Worm (Caenorhabditis elegans) whole organism, L4 larva: ENCODE data around the gene srab-18.

ENCODE experiments used
- F37D6.2 ChIP-seq: sonication (generic microtip); optimal IDR thresholded peaks from 2 replicates; lab custom pipeline; 2016; ENCODE audit warnings: mild to moderate bottlenecking, missing genetic modification characterization, missing compliant biosample characterization
- Y48G9A.11 ChIP-seq: fragments of 200-800 bp; sonication (Bioruptor generic); IDR thresholded peaks from 2 replicates; pipeline ENCODE4 v1.3.6; 2022; ENCODE audit warnings: missing genetic modification reagents, missing genetic modification characterization, missing compliant biosample characterization
- aha-1 ChIP-seq: fragments of 150-350 bp; peaks from one replicate; lab custom pipeline; 2014; ENCODE audit warnings: missing biosample characterization, missing genetic modification characterization
- ama-1 ChIP-seq: fragments of 150-350 bp; optimal IDR thresholded peaks from 2 replicates; lab custom pipeline; 2014; ENCODE audit warnings: inconsistent platforms, mixed read lengths
- arid-1 ChIP-seq: fragments of 200-800 bp; sonication (Bioruptor generic); conservative IDR thresholded peaks from 2 replicates; pipeline ENCODE4 v1.3.6; 2022; ENCODE audit warnings: missing genetic modification reagents, missing genetic modification characterization, missing compliant biosample characterization
- attf-4 ChIP-seq: sonication (generic microtip); optimal IDR thresholded peaks from 3 replicates; lab custom pipeline; 2017; ENCODE audit warnings: missing biosample characterization, missing genetic modification characterization
- ceh-28 ChIP-seq: fragments of 150-350 bp; optimal IDR thresholded peaks from 2 replicates; lab custom pipeline; 2014; ENCODE audit warnings: missing biosample characterization, missing genetic modification reagents, missing genetic modification characterization
- ceh-32 ChIP-seq: sonication (generic microtip); optimal IDR thresholded peaks from 2 replicates; lab custom pipeline; 2016; ENCODE audit warnings: mild to moderate bottlenecking, missing genetic modification characterization, missing compliant biosample characterization; ENCODE audit not compliant: poor library complexity
- ceh-82 ChIP-seq: sonication (generic microtip); optimal IDR thresholded peaks from 2 replicates; lab custom pipeline; 2017; ENCODE audit warnings: missing biosample characterization, missing genetic modification characterization
- cey-2 ChIP-seq: sonication (generic microtip); optimal IDR thresholded peaks from 3 replicates; lab custom pipeline; 2017; ENCODE audit warnings: missing genetic modification characterization, mild to moderate bottlenecking, missing compliant biosample characterization, antibody characterized with exemption, borderline replicate concordance; ENCODE audit not compliant: insufficient read depth
- ctbp-1 ChIP-seq: fragments of 200-800 bp; sonication (Bioruptor generic); IDR thresholded peaks from 2 replicates; pipeline ENCODE4 v1.3.6; 2022; ENCODE audit warnings: missing genetic modification reagents, missing genetic modification characterization, missing compliant biosample characterization
- daf-16 ChIP-seq, 3 experiments: sonication (generic microtip); optimal IDR thresholded peaks; 2 replicates each; lab custom pipeline; 2016 to 2017; ENCODE audit warnings: missing genetic modification characterization in 3 of 3, missing genetic modification reagents in 3 of 3, mild to moderate bottlenecking in 2 of 3, missing compliant biosample characterization in 2 of 3, missing biosample characterization in 1 of 3, moderate library complexity in 1 of 3
- dmd-6 ChIP-seq: fragments of 200-800 bp; sonication (Bioruptor generic); IDR thresholded peaks from 2 replicates; pipeline ENCODE4 v1.3.6; 2022; ENCODE audit warnings: missing genetic modification reagents, missing genetic modification characterization, missing compliant biosample characterization
- duxl-1 ChIP-seq: sonication (generic microtip); optimal IDR thresholded peaks from 2 replicates; lab custom pipeline; 2016; ENCODE audit warnings: mild to moderate bottlenecking, missing genetic modification characterization, moderate library complexity, missing compliant biosample characterization; ENCODE audit not compliant: poor library complexity
- egl-27 ChIP-seq: sonication (generic microtip); optimal IDR thresholded peaks from 3 replicates; lab custom pipeline; 2017; ENCODE audit warnings: missing biosample characterization, missing genetic modification reagents, missing genetic modification characterization
- fos-1 ChIP-seq: fragments of 150-350 bp; optimal IDR thresholded peaks from 2 replicates; lab custom pipeline; 2014; ENCODE audit warnings: missing biosample characterization, missing genetic modification characterization
- hlh-30 ChIP-seq: sonication (generic microtip); optimal IDR thresholded peaks from 2 replicates; lab custom pipeline; 2017; ENCODE audit warnings: antibody characterized with exemption, mild to moderate bottlenecking, missing genetic modification characterization, missing compliant biosample characterization; ENCODE audit not compliant: insufficient read depth
- hmg-1.1 ChIP-seq: fragments of 200-800 bp; sonication (Bioruptor generic); IDR thresholded peaks from 2 replicates; pipeline ENCODE4 v1.3.6; 2022; ENCODE audit warnings: missing genetic modification reagents, missing genetic modification characterization, missing compliant biosample characterization
- lin-29 ChIP-seq: fragments of 200-800 bp; sonication (Bioruptor generic); IDR thresholded peaks from 2 replicates; pipeline ENCODE4 v1.3.6; 2022; ENCODE audit warnings: missing genetic modification reagents, missing genetic modification characterization, missing compliant biosample characterization
- lsy-2 ChIP-seq, 2 experiments: fragments of 150-350 bp in 1 of 2; sonication (generic microtip) in 1 of 2; optimal IDR thresholded peaks; 2 replicates each; lab custom pipeline; 2014 to 2017; ENCODE audit warnings: missing biosample characterization in 2 of 2, missing genetic modification characterization in 2 of 2
- mes-2 ChIP-seq: sonication (generic microtip); optimal IDR thresholded peaks from 2 replicates; lab custom pipeline; 2016; ENCODE audit warnings: missing genotype, mild to moderate bottlenecking, missing genetic modification characterization, missing compliant biosample characterization; ENCODE audit not compliant: poor library complexity, severe bottlenecking
- nhr-28 ChIP-seq: fragments of 150-350 bp; optimal IDR thresholded peaks from 2 replicates; lab custom pipeline; 2014; ENCODE audit warnings: missing biosample characterization, missing genetic modification characterization
- nhr-41 ChIP-seq: fragments of 200-800 bp; sonication (Bioruptor generic); IDR thresholded peaks from 2 replicates; pipeline ENCODE4 v1.3.6; 2022; ENCODE audit warnings: missing genetic modification reagents, missing genetic modification characterization, missing compliant biosample characterization
- nhr-42 ChIP-seq: fragments of 200-800 bp; sonication (Bioruptor generic); IDR thresholded peaks from 2 replicates; pipeline ENCODE4 v1.3.6; 2022; ENCODE audit warnings: missing genetic modification characterization, missing compliant biosample characterization
- nhr-48 ChIP-seq: sonication (generic microtip); optimal IDR thresholded peaks from 2 replicates; lab custom pipeline; 2016; ENCODE audit warnings: mild to moderate bottlenecking, missing genetic modification characterization, missing compliant biosample characterization
- nhr-77 ChIP-seq: fragments of 150-350 bp; optimal IDR thresholded peaks from 2 replicates; lab custom pipeline; 2014; ENCODE audit warnings: missing biosample characterization, missing genetic modification characterization
- rbr-2 ChIP-seq: sonication (generic microtip); optimal IDR thresholded peaks from 2 replicates; lab custom pipeline; 2016; ENCODE audit warnings: missing genotype, missing genetic modification characterization, missing compliant biosample characterization
- saeg-2 ChIP-seq: fragments of 200-800 bp; sonication (Bioruptor generic); IDR thresholded peaks from 2 replicates; pipeline ENCODE4 v1.3.6; 2022; ENCODE audit warnings: missing genetic modification reagents, missing genetic modification characterization, missing compliant biosample characterization
- spr-1 ChIP-seq: sonication (generic microtip); optimal IDR thresholded peaks from 2 replicates; lab custom pipeline; 2016; ENCODE audit warnings: mild to moderate bottlenecking, missing genetic modification characterization, missing compliant biosample characterization
- spr-3 ChIP-seq: fragments of 200-800 bp; sonication (Bioruptor generic); optimal IDR thresholded peaks from 2 replicates; lab custom pipeline; 2018; ENCODE audit warnings: mild to moderate bottlenecking, missing genetic modification characterization, missing compliant biosample characterization
- unc-62 ChIP-seq, 3 experiments: fragments of 150-350 bp in 1 of 3; sonication (generic microtip); optimal IDR thresholded peaks in 2 of 3; peaks in 1 of 3; 1 replicate in 1 of 3; 2 replicates in 2 of 3; lab custom pipeline; 2014 to 2017; ENCODE audit warnings: missing biosample characterization in 3 of 3, missing genetic modification characterization in 3 of 3, missing genetic modification reagents in 3 of 3, missing genotype in 1 of 3
- zfp-2 ChIP-seq: sonication (generic microtip); optimal IDR thresholded peaks from 2 replicates; lab custom pipeline; 2016; ENCODE audit warnings: mild to moderate bottlenecking, missing genetic modification characterization, missing compliant biosample characterization
- zip-11 ChIP-seq: fragments of 200-800 bp; sonication (Bioruptor generic); IDR thresholded peaks from 2 replicates; pipeline ENCODE4 v1.3.6; 2022; ENCODE audit warnings: missing genetic modification characterization, missing compliant biosample characterization
- zip-2 ChIP-seq: fragments of 150-350 bp; optimal IDR thresholded peaks from 2 replicates; lab custom pipeline; 2014; ENCODE audit warnings: missing biosample characterization, missing genetic modification characterization

srab-18 gene

ce11 chrV:9889629-9890028 lies 18.4 kb upstream of the srab-18 start, which contains the start of gene fshr-1 (continued):
- TF ChIP-seq mes-2 (tag; lab: Kevin White, UChicago) (no peak), nhr-48 (tag; lab: Kevin White, UChicago) (no peak), ceh-32 (tag; lab: Kevin White, UChicago) (no peak), zip-2 (tag; lab: Kevin White, UChicago) (no peak), daf-16 (GFP tag; optimal IDR thresholded peaks at IDR 0.05; lab: Kevin White, UChicago) (no peak), daf-16 (tag; optimal IDR thresholded peaks at IDR 0.05; lab: Kevin White, UChicago) (peak; percentile 98), ceh-82 (tag; lab: Kevin White, UChicago) (no peak), rbr-2 (no peak), zip-11 (GFP tag; lab: Robert Waterston, UW) (no peak), Y48G9A.11 (GFP tag; lab: Robert Waterston, UW) (no peak), lin-29 (GFP tag; lab: Robert Waterston, UW) (no peak), hlh-30 (peak; percentile 54)

DNA sequence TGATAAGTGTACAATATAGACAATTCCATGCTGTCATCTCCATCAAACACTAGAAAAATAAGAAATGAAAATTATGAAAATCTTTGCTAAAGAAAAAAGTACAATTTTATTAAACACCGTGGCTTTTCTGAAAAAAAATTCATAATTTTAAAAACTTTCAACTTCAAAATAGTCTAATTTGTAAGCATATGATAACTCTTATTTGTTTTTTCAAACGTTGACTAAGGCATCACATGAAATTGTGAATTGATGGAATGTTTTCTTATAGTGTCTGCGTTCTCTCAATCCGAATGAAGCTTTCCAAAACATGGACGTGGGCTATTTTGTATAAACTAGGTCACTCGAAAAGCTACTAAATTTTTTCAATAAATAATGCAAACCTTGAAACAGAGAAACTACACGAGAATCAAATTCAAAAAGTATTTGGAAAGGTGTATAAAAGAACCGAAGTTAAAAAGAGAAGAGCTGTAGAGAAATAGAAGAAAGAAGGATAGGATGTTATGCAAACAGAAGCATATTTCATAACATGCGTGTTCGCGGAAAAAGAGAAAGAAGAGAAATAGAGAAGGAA lies 14.8 kb upstream of the srab-18 start, which contains the start of gene clp-9:
clp-9 (minus strand) TSS at position 51 of the 571 bp plus-strand sequence.
- TF ChIP-seq aha-1 (tag; lab: Kevin White, UChicago) (no peak), unc-62 (GFP tag; optimal IDR thresholded peaks at IDR 0.05 in 1 of 2; lab: Kevin White, UChicago) (peak in 1 of 2 experiments; percentile 92), unc-62 (tag; optimal IDR thresholded peaks at IDR 0.05; lab: Kevin White, UChicago) (no peak)

- no peak for TF ChIP-seq lsy-2 (tag; optimal IDR thresholded peaks at IDR 0.05; lab: Kevin White, UChicago)
- TF ChIP-seq cey-2 (tag; lab: Kevin White, UChicago) = no peak
- no peak for TF ChIP-seq mes-2 (tag; lab: Kevin White, UChicago)
- TF ChIP-seq spr-3 (GFP tag; lab: Kevin White, UChicago) = no peak
Measured at ce11 chrV:9879867-9880266, 8.6 kb upstream of the srab-18 start, which contains the start of gene sdz-31. Gene sdz-31, plus strand, starts transcription at chrV:9880167.

- no peak for TF ChIP-seq ceh-82 (tag; lab: Kevin White, UChicago)
- no peak for TF ChIP-seq ama-1 (lab: Kevin White, UChicago)
- TF ChIP-seq rbr-2 = no peak
- TF ChIP-seq dmd-6 (GFP tag; lab: Robert Waterston, UW) = no peak
- TF ChIP-seq fos-1 (tag; lab: Kevin White, UChicago) = no peak
- no peak for TF ChIP-seq nhr-28 (tag; lab: Kevin White, UChicago)
- TF ChIP-seq attf-4 = no peak
- no peak for TF ChIP-seq nhr-42 (GFP tag; lab: Robert Waterston, UW)
- no peak for TF ChIP-seq nhr-41 (GFP tag; lab: Robert Waterston, UW)
Measured at ce11 chrV:9879404-9879803, 8.2 kb upstream of the srab-18 start, which contains the start of gene srab-26. Gene srab-26, minus strand, starts transcription at chrV:9879504.

DNA sequence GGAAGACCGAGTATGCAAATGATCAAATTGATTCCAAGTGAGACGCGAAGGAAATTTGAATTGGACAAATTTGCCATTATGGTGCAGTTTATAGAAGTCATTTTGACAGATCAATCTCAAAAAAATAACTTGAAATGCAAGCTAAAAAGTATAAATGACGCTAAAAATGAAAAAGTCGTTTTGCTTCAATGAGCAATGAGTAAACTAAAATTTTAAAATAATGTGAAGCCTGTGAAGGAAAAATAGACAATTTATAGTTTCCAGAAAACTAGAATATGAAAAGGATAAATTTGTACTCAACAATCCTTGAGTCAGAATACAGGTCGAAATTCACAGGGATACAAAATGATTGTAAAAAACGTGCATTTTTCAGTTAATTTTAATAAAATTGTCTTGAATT lies 2.9 kb downstream of the srab-18 start, which contains the start of gene srab-17:
srab-17 (minus strand) TSS at position 101 of the 400 bp plus-strand sequence.
- no peak for TF ChIP-seq rbr-2
- TF ChIP-seq arid-1 (GFP tag; lab: Robert Waterston, UW) = no peak
- no peak for TF ChIP-seq Y48G9A.11 (GFP tag; lab: Robert Waterston, UW)
- TF ChIP-seq ceh-28 (tag; lab: Kevin White, UChicago) = no peak
- TF ChIP-seq duxl-1 (tag; lab: Kevin White, UChicago) = no peak
- TF ChIP-seq hmg-1.1 (GFP tag; lab: Robert Waterston, UW) = no peak
- TF ChIP-seq nhr-48 (tag; lab: Kevin White, UChicago) = no peak
- TF ChIP-seq ceh-32 (tag; lab: Kevin White, UChicago) = no peak
- no peak for TF ChIP-seq nhr-77 (tag; lab: Kevin White, UChicago)
- no peak for TF ChIP-seq hlh-30
- TF ChIP-seq spr-1 (tag; lab: Kevin White, UChicago) = no peak
- no peak for TF ChIP-seq zfp-2 (tag; lab: Kevin White, UChicago)
- TF ChIP-seq egl-27 (tag; lab: Kevin White, UChicago) = no peak
- TF ChIP-seq ctbp-1 (GFP tag; lab: Robert Waterston, UW) = no peak
- no peak for TF ChIP-seq F37D6.2
- TF ChIP-seq saeg-2 (GFP tag; lab: Robert Waterston, UW) = no peak
